Fruit fly (Drosophila melanogaster): ENCODE data around the gene CG17841.

CG17841 gene

DNA sequence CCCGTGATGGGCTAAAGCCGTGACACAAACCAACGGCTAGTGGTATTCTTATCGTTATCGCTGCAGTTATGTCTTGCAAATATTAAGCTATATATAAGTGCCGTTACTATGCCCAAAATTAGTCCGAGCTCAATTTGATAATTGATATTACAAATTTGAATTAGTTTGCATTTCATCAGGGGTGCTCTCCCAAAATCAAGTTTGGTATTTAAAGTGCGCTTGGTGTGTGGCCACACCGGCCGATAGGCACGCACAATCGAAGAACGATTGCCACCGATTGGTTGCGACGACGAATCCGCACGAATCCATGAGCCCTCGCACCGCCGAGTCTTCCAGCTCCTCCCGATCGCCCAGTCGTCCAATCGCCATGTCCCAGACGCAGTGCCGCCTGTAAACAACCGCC lies at the start of gene CG17841:
Gene CG17841 (plus strand): TSS at position 252 of the 403 bp plus-strand sequence.
- TF ChIP-seq sv (GFP tag; optimal IDR thresholded peaks at IDR 0.05) (no peak), brk (GFP tag; optimal IDR thresholded peaks at IDR 0.05) (no peak), N (GFP tag; optimal IDR thresholded peaks at IDR 0.05) (no peak), Rel (GFP tag; optimal IDR thresholded peaks at IDR 0.05) (no peak), Rel (tag; optimal IDR thresholded peaks at IDR 0.05) (no peak), HLH106 (tag; optimal IDR thresholded peaks at IDR 0.05) (no peak), psq (GFP tag; optimal IDR thresholded peaks at IDR 0.05) (no peak), Myc (optimal IDR thresholded peaks at IDR 0.05) (no peak)

DNA sequence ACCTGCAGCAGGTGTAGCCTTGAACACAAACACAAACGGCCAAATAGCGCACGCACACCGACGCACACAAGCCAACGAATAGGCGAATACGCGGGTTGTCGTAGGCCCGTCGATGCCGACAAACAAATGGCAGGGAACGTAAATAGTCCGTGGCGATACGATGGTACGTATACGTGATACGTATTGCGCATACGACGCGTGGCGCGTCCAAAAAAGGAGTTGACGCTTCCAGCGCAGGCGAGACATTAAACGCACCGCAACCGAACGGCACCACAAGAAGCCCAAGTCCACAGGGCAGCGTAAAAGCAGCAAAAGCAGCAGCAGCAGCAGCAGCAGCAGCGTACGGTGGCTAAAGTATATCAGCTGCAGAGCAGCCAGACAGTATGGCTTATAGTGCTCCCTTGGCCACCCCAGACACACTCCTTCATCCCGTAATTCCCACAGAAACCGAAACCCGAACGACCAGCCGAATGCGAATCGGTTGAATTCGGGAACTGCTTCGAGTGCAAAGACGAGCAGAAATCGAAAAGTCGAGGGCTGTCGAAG lies 49.4 kb upstream of the CG17841 start:
- TF ChIP-seq h (GFP tag; optimal IDR thresholded peaks at IDR 0.05) = no peak
- TF ChIP-seq N (GFP tag; optimal IDR thresholded peaks at IDR 0.05) = no peak
- no peak for TF ChIP-seq dmrt93B (GFP tag; optimal IDR thresholded peaks at IDR 0.05)
- no peak for TF ChIP-seq foxo (GFP tag; optimal IDR thresholded peaks at IDR 0.05)
- no peak for TF ChIP-seq tai (GFP tag; optimal IDR thresholded peaks at IDR 0.05)
- TF ChIP-seq Mio (GFP tag; optimal IDR thresholded peaks at IDR 0.05) = no peak
- peak; percentile 32 for TF ChIP-seq Dfd (GFP tag; optimal IDR thresholded peaks at IDR 0.05)

dm6 chrX:10318962-10319571 lies 48.8 kb upstream of the CG17841 start:
- peak; percentile 21 for TF ChIP-seq h (GFP tag; optimal IDR thresholded peaks at IDR 0.05)
- TF ChIP-seq N (GFP tag; optimal IDR thresholded peaks at IDR 0.05) = no peak
- no peak for TF ChIP-seq Rel (GFP tag; optimal IDR thresholded peaks at IDR 0.05)
- peak; percentile 92 for TF ChIP-seq Rel (tag; optimal IDR thresholded peaks at IDR 0.05)
- TF ChIP-seq ey (GFP tag; optimal IDR thresholded peaks at IDR 0.05) = peak; percentile 23
- TF ChIP-seq psq (GFP tag; optimal IDR thresholded peaks at IDR 0.05) = peak; percentile 8
- TF ChIP-seq CrebA (GFP tag; optimal IDR thresholded peaks at IDR 0.05; ENCODE audit: borderline replicate concordance) = no peak
- TF ChIP-seq fru (GFP tag; optimal IDR thresholded peaks at IDR 0.05) = peak; percentile 45
- TF ChIP-seq CG32264 (GFP tag; optimal IDR thresholded peaks at IDR 0.05) = no peak
- peak; percentile 80 for TF ChIP-seq woc (GFP tag; optimal IDR thresholded peaks at IDR 0.05)
- TF ChIP-seq GATAd (GFP tag; optimal IDR thresholded peaks at IDR 0.05) = no peak
- TF ChIP-seq br (GFP tag; optimal IDR thresholded peaks at IDR 0.05) = peak; percentile 32
- TF ChIP-seq foxo (GFP tag; optimal IDR thresholded peaks at IDR 0.05) = peak in 1 of 2 experiments; percentile 46
- peak; percentile 16 for TF ChIP-seq Sp1 (GFP tag; optimal IDR thresholded peaks at IDR 0.05)
- peak; percentile 27 for TF ChIP-seq rgr (GFP tag; optimal IDR thresholded peaks at IDR 0.05)
- no peak for TF ChIP-seq tai (GFP tag; optimal IDR thresholded peaks at IDR 0.05)

dm6 chrX:10320425-10320978 lies 47.4 kb upstream of the CG17841 start:
- TF ChIP-seq Myc (optimal IDR thresholded peaks at IDR 0.05) (no peak), CG32264 (GFP tag; optimal IDR thresholded peaks at IDR 0.05) (no peak), rgr (GFP tag; optimal IDR thresholded peaks at IDR 0.05) (no peak), GATAd (GFP tag; optimal IDR thresholded peaks at IDR 0.05) (no peak), Mio (GFP tag; optimal IDR thresholded peaks at IDR 0.05) (no peak), psq (GFP tag; optimal IDR thresholded peaks at IDR 0.05) (no peak), sv (GFP tag; optimal IDR thresholded peaks at IDR 0.05) (no peak), OdsH (GFP tag; optimal IDR thresholded peaks at IDR 0.05) (no peak), woc (GFP tag; optimal IDR thresholded peaks at IDR 0.05) (no peak), Hnf4 (GFP tag; optimal IDR thresholded peaks at IDR 0.05) (no peak), CrebA (GFP tag; optimal IDR thresholded peaks at IDR 0.05; ENCODE audit: borderline replicate concordance) (no peak), Vsx2 (GFP tag; optimal IDR thresholded peaks at IDR 0.05; ENCODE audit: partially characterized antibody) (no peak), Dif (GFP tag; optimal IDR thresholded peaks at IDR 0.05; ENCODE audit: partially characterized antibody) (no peak), fru (GFP tag; optimal IDR thresholded peaks at IDR 0.05) (no peak), CG9705 (GFP tag; optimal IDR thresholded peaks at IDR 0.05) (no peak), br (GFP tag; optimal IDR thresholded peaks at IDR 0.05) (no peak), dmrt93B (GFP tag; optimal IDR thresholded peaks at IDR 0.05) (no peak)

- TF ChIP-seq jim (GFP tag; optimal IDR thresholded peaks at IDR 0.05) (no peak), HLH106 (tag; optimal IDR thresholded peaks at IDR 0.05) (no peak), woc (GFP tag; optimal IDR thresholded peaks at IDR 0.05) (no peak), usp (GFP tag; optimal IDR thresholded peaks at IDR 0.05) (no peak), CG32264 (GFP tag; optimal IDR thresholded peaks at IDR 0.05) (no peak), foxo (GFP tag; optimal IDR thresholded peaks at IDR 0.05) (no peak), Myc (optimal IDR thresholded peaks at IDR 0.05) (no peak), sv (GFP tag; optimal IDR thresholded peaks at IDR 0.05) (no peak), Dif (GFP tag; optimal IDR thresholded peaks at IDR 0.05; ENCODE audit: partially characterized antibody) (no peak), Hnf4 (GFP tag; optimal IDR thresholded peaks at IDR 0.05) (no peak), ey (GFP tag; optimal IDR thresholded peaks at IDR 0.05) (no peak), Vsx2 (GFP tag; optimal IDR thresholded peaks at IDR 0.05; ENCODE audit: partially characterized antibody) (no peak), OdsH (GFP tag; optimal IDR thresholded peaks at IDR 0.05) (no peak)
Measured at dm6 chrX:10322292-10322691, 45.6 kb upstream of the CG17841 start.

Measured in whole organism, wandering third instar larva.